Fruit fly (Drosophila melanogaster) whole organism, prepupa: ENCODE results near the gene ppk16.

Experiments used
- Blimp-1 ChIP-seq: fragments of 200-800 bp; sonication (Bioruptor generic); optimal IDR thresholded peaks from 3 replicates; lab custom pipeline; 2017; ENCODE audit warnings: missing biosample characterization, missing genetic modification characterization, mild to moderate bottlenecking, moderate library complexity, missing genetic modification reagents
- CG10669 ChIP-seq: fragments of 200-800 bp; sonication (Bioruptor generic); optimal IDR thresholded peaks from 3 replicates; lab custom pipeline; 2018; ENCODE audit warnings: missing biosample characterization, mild to moderate bottlenecking, missing genetic modification characterization, moderate library complexity
- CG11294 ChIP-seq: fragments of 200-800 bp; sonication (Bioruptor generic); IDR thresholded peaks from 2 replicates; pipeline ENCODE4 v1.3.6; 2022; ENCODE audit warnings: missing biosample characterization, missing genetic modification characterization
- CG11762 ChIP-seq: fragments of 200-800 bp; sonication (Bioruptor generic); optimal IDR thresholded peaks from 3 replicates; lab custom pipeline; 2016; ENCODE audit warnings: missing biosample characterization, missing genetic modification characterization; ENCODE audit not compliant: insufficient read depth
- CG11902 ChIP-seq: fragments of 200-800 bp; sonication (Bioruptor generic); optimal IDR thresholded peaks from 3 replicates; lab custom pipeline; 2016; ENCODE audit warnings: missing biosample characterization, missing genetic modification characterization
- CG15336 ChIP-seq: fragments of 200-800 bp; sonication (Bioruptor generic); IDR thresholded peaks from 2 replicates; pipeline ENCODE4 v1.3.6; 2022; ENCODE audit warnings: missing biosample characterization, missing genetic modification characterization
- CG1621 ChIP-seq: fragments of 200-800 bp; sonication (Bioruptor generic); optimal IDR thresholded peaks from 3 replicates; lab custom pipeline; 2018; ENCODE audit warnings: missing biosample characterization, mild to moderate bottlenecking, missing genetic modification characterization
- CG16779 ChIP-seq: fragments of 200-800 bp; sonication (Bioruptor generic); optimal IDR thresholded peaks from 3 replicates; lab custom pipeline; 2017; ENCODE audit warnings: missing biosample characterization, mild to moderate bottlenecking, missing genetic modification characterization
- CG3032 ChIP-seq: fragments of 200-800 bp; optimal IDR thresholded peaks from 2 replicates; lab custom pipeline; 2019; ENCODE audit warnings: missing biosample characterization, mild to moderate bottlenecking, missing genetic modification characterization, moderate library complexity
- CG31627 ChIP-seq: fragments of 200-800 bp; sonication (Bioruptor generic); optimal IDR thresholded peaks from 3 replicates; lab custom pipeline; 2016; ENCODE audit warnings: missing biosample characterization, missing genetic modification characterization
- CG3919 ChIP-seq: fragments of 200-800 bp; sonication (Bioruptor generic); optimal IDR thresholded peaks from 3 replicates; lab custom pipeline; 2016; ENCODE audit warnings: missing biosample characterization, missing genetic modification characterization
- CG6163 ChIP-seq: fragments of 200-800 bp; sonication (Bioruptor generic); IDR thresholded peaks from 3 replicates; pipeline ENCODE4 v1.3.6; 2022; ENCODE audit warnings: missing biosample characterization, missing genetic modification characterization
- CG6792 ChIP-seq: fragments of 200-800 bp; sonication (Bioruptor generic); optimal IDR thresholded peaks from 3 replicates; lab custom pipeline; 2016; ENCODE audit warnings: missing biosample characterization, missing genetic modification characterization
- CG6808 ChIP-seq: fragments of 200-800 bp; sonication (Bioruptor generic); optimal IDR thresholded peaks from 3 replicates; lab custom pipeline; 2017; ENCODE audit warnings: missing biosample characterization, missing genetic modification characterization, mild to moderate bottlenecking, moderate library complexity, missing genetic modification reagents
- CG7368 ChIP-seq: fragments of 200-800 bp; sonication (Bioruptor generic); optimal IDR thresholded peaks from 3 replicates; lab custom pipeline; 2016; ENCODE audit warnings: missing biosample characterization, missing genetic modification characterization
- CG8319 ChIP-seq: fragments of 200-800 bp; sonication (Bioruptor generic); optimal IDR thresholded peaks from 3 replicates; lab custom pipeline; 2016; ENCODE audit warnings: missing biosample characterization, missing genetic modification characterization
- CG8632 ChIP-seq: fragments of 200-800 bp; sonication (Bioruptor generic); optimal IDR thresholded peaks from 3 replicates; lab custom pipeline; 2016; ENCODE audit warnings: missing biosample characterization, missing genetic modification characterization
- CG9139 ChIP-seq: fragments of 200-800 bp; sonication (Bioruptor generic); optimal IDR thresholded peaks from 3 replicates; lab custom pipeline; 2017; ENCODE audit warnings: missing biosample characterization, mild to moderate bottlenecking, missing genetic modification characterization
- Eip78C ChIP-seq: fragments of 200-800 bp; sonication (Bioruptor generic); peaks from one replicate; lab custom pipeline; 2016; ENCODE audit warnings: missing biosample characterization, missing genetic modification characterization
- Ets21C ChIP-seq: fragments of 200-800 bp; sonication (Bioruptor generic); optimal IDR thresholded peaks from 3 replicates; lab custom pipeline; 2016; ENCODE audit warnings: missing biosample characterization, missing genetic modification characterization
- Hr38 ChIP-seq: sonication (Bioruptor generic); optimal IDR thresholded peaks from 2 replicates; lab custom pipeline; 2016; ENCODE audit warnings: missing biosample characterization, missing genetic modification characterization
- Hr39 ChIP-seq: fragments of 200-800 bp; sonication (Bioruptor generic); optimal IDR thresholded peaks from 2 replicates; lab custom pipeline; 2016; ENCODE audit warnings: missing biosample characterization, missing genetic modification characterization
- Hr4 ChIP-seq: fragments of 200-800 bp; sonication (Bioruptor generic); optimal IDR thresholded peaks from 3 replicates; lab custom pipeline; 2016; ENCODE audit warnings: missing biosample characterization, missing genetic modification characterization
- Lpt ChIP-seq: fragments of 200-800 bp; sonication (Bioruptor generic); optimal IDR thresholded peaks from 3 replicates; lab custom pipeline; 2016; ENCODE audit warnings: missing biosample characterization, missing genetic modification characterization
- Met ChIP-seq: fragments of 200-800 bp; sonication (Bioruptor generic); optimal IDR thresholded peaks from 3 replicates; lab custom pipeline; 2016; ENCODE audit warnings: missing biosample characterization, missing genetic modification characterization
- OdsH ChIP-seq: fragments of 200-800 bp; sonication (Bioruptor generic); optimal IDR thresholded peaks from 3 replicates; lab custom pipeline; 2016; ENCODE audit warnings: missing biosample characterization, missing genetic modification characterization
- Sox102F ChIP-seq: fragments of 200-800 bp; sonication (Bioruptor generic); optimal IDR thresholded peaks from 2 replicates; lab custom pipeline; 2016; ENCODE audit warnings: missing biosample characterization, mild to moderate bottlenecking, missing genetic modification characterization
- Sox14 ChIP-seq: fragments of 200-800 bp; sonication (Bioruptor generic); optimal IDR thresholded peaks from 3 replicates; lab custom pipeline; 2016; ENCODE audit warnings: missing biosample characterization, missing genetic modification characterization
- Sox15 ChIP-seq: fragments of 200-800 bp; sonication (Bioruptor generic); optimal IDR thresholded peaks from 3 replicates; lab custom pipeline; 2016; ENCODE audit warnings: missing biosample characterization, missing genetic modification characterization
- acj6 ChIP-seq: fragments of 200-800 bp; sonication (Bioruptor generic); optimal IDR thresholded peaks from 3 replicates; lab custom pipeline; 2016; ENCODE audit warnings: missing biosample characterization, missing genetic modification characterization
- cyc ChIP-seq: fragments of 200-800 bp; sonication (Bioruptor generic); optimal IDR thresholded peaks from 3 replicates; lab custom pipeline; 2016; ENCODE audit warnings: missing biosample characterization, missing genetic modification characterization
- dac ChIP-seq: fragments of 200-800 bp; sonication (Bioruptor generic); optimal IDR thresholded peaks from 2 replicates; lab custom pipeline; 2017; ENCODE audit warnings: missing biosample characterization, mild to moderate bottlenecking, missing genetic modification characterization
- dsx ChIP-seq: fragments of 200-800 bp; optimal IDR thresholded peaks from 3 replicates; lab custom pipeline; 2019; ENCODE audit warnings: missing biosample characterization, mild to moderate bottlenecking, missing genetic modification characterization, moderate library complexity; ENCODE audit not compliant: poor library complexity, severe bottlenecking
- esn ChIP-seq: fragments of 200-800 bp; sonication (Bioruptor generic); optimal IDR thresholded peaks from 2 replicates; lab custom pipeline; 2016; ENCODE audit warnings: missing biosample characterization, mild to moderate bottlenecking, missing genetic modification characterization, moderate library complexity
- fd85E ChIP-seq: fragments of 200-800 bp; sonication (Bioruptor generic); optimal IDR thresholded peaks from 3 replicates; lab custom pipeline; 2016; ENCODE audit warnings: missing biosample characterization, missing genetic modification characterization
- fkh ChIP-seq: fragments of 200-800 bp; sonication (Bioruptor generic); optimal IDR thresholded peaks from 3 replicates; lab custom pipeline; 2017; ENCODE audit warnings: missing biosample characterization, mild to moderate bottlenecking, missing genetic modification characterization, moderate library complexity
- lz ChIP-seq: fragments of 200-800 bp; sonication (Bioruptor generic); optimal IDR thresholded peaks from 3 replicates; lab custom pipeline; 2016; ENCODE audit warnings: missing biosample characterization, missing genetic modification characterization
- spab ChIP-seq: fragments of 200-800 bp; sonication (Bioruptor generic); optimal IDR thresholded peaks from 2 replicates; lab custom pipeline; 2017; ENCODE audit warnings: missing biosample characterization, mild to moderate bottlenecking, missing genetic modification characterization, missing genetic modification reagents
- ss ChIP-seq, 2 experiments: fragments of 200-800 bp; sonication (Bioruptor generic); optimal IDR thresholded peaks; 2 replicates in 1 of 2; 3 replicates in 1 of 2; lab custom pipeline; 2017 to 2018; ENCODE audit warnings: mild to moderate bottlenecking in 2 of 2, missing biosample characterization in 2 of 2, missing genetic modification characterization in 2 of 2, moderate library complexity in 1 of 2
- svp ChIP-seq: fragments of 200-800 bp; sonication (Bioruptor generic); peaks from one replicate; lab custom pipeline; 2016; ENCODE audit warnings: missing biosample characterization, missing genetic modification characterization
- topi ChIP-seq: fragments of 200-800 bp; sonication (Bioruptor generic); optimal IDR thresholded peaks from 3 replicates; lab custom pipeline; 2016; ENCODE audit warnings: missing biosample characterization, missing genetic modification characterization
- vri ChIP-seq: fragments of 200-800 bp; sonication (Bioruptor generic); optimal IDR thresholded peaks from 3 replicates; lab custom pipeline; 2016; ENCODE audit warnings: missing biosample characterization, mild to moderate bottlenecking, missing genetic modification characterization

ppk16 gene

dm6 chr2L:9785917-9786432 is 11.1 kb upstream of the ppk16 start (continued):
- peak; percentile 33 for TF ChIP-seq CG6808 (GFP tag; lab: Kevin White, UChicago)
- TF ChIP-seq topi (GFP tag; lab: Kevin White, UChicago): no peak
- no peak for TF ChIP-seq CG10669 (GFP tag; lab: Kevin White, UChicago)
- no peak for TF ChIP-seq Ets21C (GFP tag; lab: Kevin White, UChicago)
- TF ChIP-seq CG6163: peak; percentile 15; the same call in 1 of the 3 replicates
- TF ChIP-seq cyc (GFP tag; lab: Kevin White, UChicago): no peak

dm6 chr2L:9784468-9784867 is 9.6 kb upstream of the ppk16 start:
- TF ChIP-seq CG3032 (tag; lab: Kevin White, UChicago): peak; percentile 3
- peak; percentile 52 for TF ChIP-seq Eip78C
- no peak for TF ChIP-seq esn (GFP tag; lab: Kevin White, UChicago)
- TF ChIP-seq ss (GFP tag; optimal IDR thresholded peaks at IDR 0.05; lab: Kevin White, UChicago): peak; percentile 17 to 24

dm6 chr2L:9783130-9783529 is 8.3 kb upstream of the ppk16 start:
- peak; percentile 35 for TF ChIP-seq vri (GFP tag; lab: Kevin White, UChicago)
- peak; percentile 21 for TF ChIP-seq Blimp-1 (GFP tag; lab: Kevin White, UChicago)
- TF ChIP-seq CG31627 (GFP tag; lab: Kevin White, UChicago): no peak
- no peak for TF ChIP-seq CG8319 (GFP tag; lab: Kevin White, UChicago)
- TF ChIP-seq acj6 (GFP tag; lab: Kevin White, UChicago): no peak
- peak; percentile 51 for TF ChIP-seq Eip78C
- peak; percentile 28 for TF ChIP-seq fkh (GFP tag; lab: Kevin White, UChicago)
- no peak for TF ChIP-seq CG6792 (GFP tag; lab: Kevin White, UChicago)
- no peak for TF ChIP-seq CG1621 (tag; lab: Kevin White, UChicago)
- no peak for TF ChIP-seq Ets21C (GFP tag; lab: Kevin White, UChicago)
- TF ChIP-seq topi (GFP tag; lab: Kevin White, UChicago): no peak
- TF ChIP-seq CG11762 (GFP tag; lab: Kevin White, UChicago): no peak
- TF ChIP-seq Lpt (GFP tag; lab: Kevin White, UChicago): no peak
- no peak for TF ChIP-seq CG8632 (GFP tag; lab: Kevin White, UChicago)
- TF ChIP-seq spab (GFP tag; lab: Kevin White, UChicago): no peak

- TF ChIP-seq dsx (GFP tag; lab: Kevin White, UChicago) (peak; percentile 53), topi (GFP tag; lab: Kevin White, UChicago) (peak; percentile 62), lz (GFP tag; lab: Kevin White, UChicago) (no peak), Met (no peak), CG3032 (tag; lab: Kevin White, UChicago) (no peak), Sox14 (peak; percentile 60), CG6792 (GFP tag; lab: Kevin White, UChicago) (peak; percentile 35), fkh (GFP tag; lab: Kevin White, UChicago) (peak; percentile 54), fd85E (GFP tag; lab: Kevin White, UChicago) (no peak), CG15336 (GFP tag; lab: Robert Waterston, UW) (peak; percentile 65; the same call in 1 of the 2 replicates), CG11902 (no peak), spab (GFP tag; lab: Kevin White, UChicago) (peak; percentile 31), Hr39 (GFP tag; lab: Kevin White, UChicago) (no peak), Eip78C (peak; percentile 72), Blimp-1 (GFP tag; lab: Kevin White, UChicago) (no peak), Sox15 (no peak), CG9139 (GFP tag; lab: Kevin White, UChicago) (peak; percentile 77), CG11294 (GFP tag; lab: Robert Waterston, UW) (no peak), CG1621 (tag; lab: Kevin White, UChicago) (peak; percentile 64), CG16779 (tag; lab: Kevin White, UChicago) (peak; percentile 76), cyc (GFP tag; lab: Kevin White, UChicago) (peak; percentile 22), svp (GFP tag; lab: Kevin White, UChicago) (peak; percentile 81), Hr38 (GFP tag; lab: Kevin White, UChicago) (no peak), CG3919 (peak; percentile 54), acj6 (GFP tag; lab: Kevin White, UChicago) (no peak), CG7368 (GFP tag; lab: Kevin White, UChicago) (peak; percentile 39), dac (GFP tag; lab: Kevin White, UChicago) (no peak), Hr4 (GFP tag; lab: Kevin White, UChicago) (no peak), vri (GFP tag; lab: Kevin White, UChicago) (peak; percentile 85), Sox102F (peak; percentile 75), CG8319 (GFP tag; lab: Kevin White, UChicago) (no peak), OdsH (GFP tag; lab: Kevin White, UChicago) (no peak), esn (GFP tag; lab: Kevin White, UChicago) (peak; percentile 57), CG8632 (GFP tag; lab: Kevin White, UChicago) (peak; percentile 8)
These were observed 7.3 kb upstream of the ppk16 start, which contains the start of gene IP3K1 for dm6 chr2L:9782176-9782581. IP3K1 (plus strand) TSS chr2L:9782384.
